Fruit fly (Drosophila melanogaster) whole organism, embryonic: ENCODE data around the gene CG18301.
A peak's percentile ranks its signal among the peaks of the same experiment; 100 is the strongest.

ENCODE experiments used
- Blimp-1 ChIP-seq: fragments of 200-800 bp; sonication (Bioruptor generic); optimal IDR thresholded peaks from 3 replicates; lab custom pipeline; 2018; ENCODE audit warnings: missing biosample characterization, missing genetic modification characterization, mild to moderate bottlenecking, moderate library complexity, missing genetic modification reagents
- CG11723 ChIP-seq: fragments of 200-800 bp; sonication (Bioruptor generic); optimal IDR thresholded peaks from 2 replicates; lab custom pipeline; 2017; ENCODE audit warnings: missing biosample characterization, mild to moderate bottlenecking, missing genetic modification characterization
- CG1792 ChIP-seq: fragments of 200-800 bp; sonication (Bioruptor generic); optimal IDR thresholded peaks from 2 replicates; lab custom pipeline; 2016; ENCODE audit warnings: missing biosample characterization, missing genetic modification characterization
- CG18764 ChIP-seq: fragments of 200-800 bp; sonication (Bioruptor generic); optimal IDR thresholded peaks from 3 replicates; lab custom pipeline; 2016; ENCODE audit warnings: missing biosample characterization, missing genetic modification characterization
- CG2199 ChIP-seq: fragments of 200-800 bp; sonication (Bioruptor generic); IDR thresholded peaks from 3 replicates; pipeline ENCODE4 v1.3.6; 2022; ENCODE audit warnings: missing biosample characterization, missing genetic modification characterization
- CG4820 ChIP-seq: fragments of 200-800 bp; sonication (Bioruptor generic); optimal IDR thresholded peaks from 3 replicates; lab custom pipeline; 2016; ENCODE audit warnings: missing biosample characterization, missing genetic modification characterization
- CG8281 ChIP-seq: fragments of 200-800 bp; sonication (Bioruptor generic); optimal IDR thresholded peaks from 2 replicates; lab custom pipeline; 2018; ENCODE audit warnings: missing biosample characterization, mild to moderate bottlenecking, missing genetic modification characterization, moderate library complexity
- CG9817 ChIP-seq: fragments of 200-800 bp; sonication (Bioruptor generic); optimal IDR thresholded peaks from 2 replicates; lab custom pipeline; 2018; ENCODE audit warnings: missing biosample characterization, mild to moderate bottlenecking, missing genetic modification characterization, moderate library complexity
- CG9932 ChIP-seq: fragments of 200-800 bp; sonication (Bioruptor generic); IDR thresholded peaks from 2 replicates; pipeline ENCODE4 v1.3.6; 2022; ENCODE audit warnings: missing biosample characterization, missing genetic modification characterization
- CkIIα-i1 ChIP-seq: fragments of 200-800 bp; sonication (Bioruptor generic); IDR thresholded peaks from 2 replicates; pipeline ENCODE4 v1.3.6; 2022; ENCODE audit warnings: missing biosample characterization, missing genetic modification characterization
- D19A ChIP-seq: fragments of 200-800 bp; optimal IDR thresholded peaks from 3 replicates; lab custom pipeline; 2019; ENCODE audit warnings: missing biosample characterization, mild to moderate bottlenecking, missing genetic modification characterization, moderate library complexity
- Drgx ChIP-seq: fragments of 200-800 bp; sonication (Bioruptor generic); IDR thresholded peaks from 2 replicates; pipeline ENCODE4 v1.3.6; 2022; ENCODE audit warnings: missing biosample characterization, missing genetic modification characterization
- HLH4C ChIP-seq: fragments of 200-800 bp; sonication (Bioruptor generic); IDR thresholded peaks from 3 replicates; pipeline ENCODE4 v1.3.6; 2022; ENCODE audit warnings: missing biosample characterization, missing genetic modification characterization; ENCODE audit not compliant: partially characterized antibody
- Hand ChIP-seq: fragments of 200-800 bp; sonication (Bioruptor generic); optimal IDR thresholded peaks from 2 replicates; lab custom pipeline; 2017; ENCODE audit warnings: mild to moderate bottlenecking, missing biosample characterization, missing genetic modification reagents, missing genetic modification characterization
- HmgD ChIP-seq: fragments of 200-800 bp; sonication (Bioruptor generic); optimal IDR thresholded peaks from 3 replicates; lab custom pipeline; 2016; ENCODE audit warnings: missing biosample characterization, missing genetic modification characterization
- HmgZ ChIP-seq: fragments of 200-800 bp; sonication (Bioruptor generic); optimal IDR thresholded peaks from 2 replicates; lab custom pipeline; 2018; ENCODE audit warnings: missing biosample characterization, mild to moderate bottlenecking, missing genetic modification characterization
- Hr78 ChIP-seq, 2 experiments: fragments of 200-800 bp in 1 of 2; fragments of >200 bp in 1 of 2; sonication (Bioruptor generic) in 1 of 2; optimal IDR thresholded peaks; 2 replicates each; lab custom pipeline; 2017 to 2019; ENCODE audit warnings: missing biosample characterization in 2 of 2, missing genetic modification characterization in 2 of 2, mild to moderate bottlenecking in 1 of 2, moderate library complexity in 1 of 2
- Lhr ChIP-seq: fragments of 200-800 bp; sonication (Bioruptor generic); optimal IDR thresholded peaks from 3 replicates; lab custom pipeline; 2017; ENCODE audit warnings: mild to moderate bottlenecking, missing biosample characterization, missing genetic modification reagents, missing genetic modification characterization
- Lpt ChIP-seq: fragments of >200 bp; optimal IDR thresholded peaks from 2 replicates; lab custom pipeline; 2018; ENCODE audit warnings: missing biosample characterization, missing genetic modification characterization
- Med ChIP-seq: fragments of 200-800 bp; sonication (Bioruptor generic); peaks from one replicate; lab custom pipeline; 2016; ENCODE audit warnings: missing biosample characterization, missing genetic modification characterization, mild to moderate bottlenecking, inconsistent platforms, moderate library complexity
- Oaz ChIP-seq: fragments of 200-800 bp; sonication (Bioruptor generic); IDR thresholded peaks from 2 replicates; pipeline ENCODE4 v1.3.6; 2022; ENCODE audit warnings: missing biosample characterization, missing genetic modification characterization
- Ptx1 ChIP-seq: fragments of 200-800 bp; sonication (Bioruptor generic); IDR thresholded peaks from 2 replicates; pipeline ENCODE4 v1.3.6; 2022; ENCODE audit warnings: missing biosample characterization, missing genetic modification characterization
- Sox100B ChIP-seq: fragments of 200-800 bp; sonication (Bioruptor generic); optimal IDR thresholded peaks from 3 replicates; lab custom pipeline; 2018; ENCODE audit warnings: missing biosample characterization, mild to moderate bottlenecking, missing genetic modification characterization
- Sry-β ChIP-seq: fragments of 200-800 bp; sonication (Bioruptor generic); optimal IDR thresholded peaks from 2 replicates; lab custom pipeline; 2018; ENCODE audit warnings: missing biosample characterization, mild to moderate bottlenecking, missing genetic modification characterization, moderate library complexity
- Tbp ChIP-seq: fragments of >200 bp; optimal IDR thresholded peaks from 2 replicates; lab custom pipeline; 2018; ENCODE audit warnings: missing biosample characterization, missing genetic modification characterization
- Xbp1 ChIP-seq: fragments of 200-800 bp; sonication (Bioruptor generic); optimal IDR thresholded peaks from 3 replicates; lab custom pipeline; 2016; ENCODE audit warnings: missing biosample characterization, mild to moderate bottlenecking, missing genetic modification characterization
- ap ChIP-seq: fragments of 200-800 bp; sonication (Bioruptor generic); IDR thresholded peaks from 2 replicates; pipeline ENCODE4 v1.3.6; 2022; ENCODE audit warnings: missing biosample characterization, missing genetic modification characterization
- chinmo ChIP-seq: fragments of 200-800 bp; sonication (Bioruptor generic); IDR thresholded peaks from 4 replicates; pipeline ENCODE4 v1.3.6; 2022; ENCODE audit warnings: missing biosample characterization, missing genetic modification characterization; ENCODE audit not compliant: partially characterized antibody
- exex ChIP-seq: fragments of 200-800 bp; sonication (Bioruptor generic); optimal IDR thresholded peaks from 4 replicates; lab custom pipeline; 2018; ENCODE audit warnings: missing biosample characterization, mild to moderate bottlenecking, missing genetic modification characterization, moderate library complexity
- ftz-f1 ChIP-seq: fragments of 200-800 bp; sonication (Bioruptor generic); optimal IDR thresholded peaks from 2 replicates; lab custom pipeline; 2016; ENCODE audit warnings: missing biosample characterization, missing genetic modification characterization
- gem ChIP-seq: fragments of 200-800 bp; sonication (Bioruptor generic); optimal IDR thresholded peaks from 2 replicates; lab custom pipeline; 2019; ENCODE audit warnings: missing biosample characterization, mild to moderate bottlenecking, missing genetic modification characterization, moderate library complexity
- grau ChIP-seq: fragments of 200-800 bp; optimal IDR thresholded peaks from 3 replicates; lab custom pipeline; 2019; ENCODE audit warnings: missing biosample characterization, mild to moderate bottlenecking, missing genetic modification characterization, moderate library complexity
- grn ChIP-seq: fragments of 200-800 bp; sonication (Bioruptor generic); optimal IDR thresholded peaks from 3 replicates; lab custom pipeline; 2017; ENCODE audit warnings: missing biosample characterization, missing genetic modification characterization
- mirr ChIP-seq: fragments of 200-800 bp; sonication (Bioruptor generic); optimal IDR thresholded peaks from 3 replicates; lab custom pipeline; 2018; ENCODE audit warnings: missing biosample characterization, mild to moderate bottlenecking, missing genetic modification characterization
- nom ChIP-seq: fragments of 200-800 bp; sonication (Bioruptor generic); optimal IDR thresholded peaks from 2 replicates; lab custom pipeline; 2017; ENCODE audit warnings: missing biosample characterization, missing genetic modification characterization, mild to moderate bottlenecking, moderate library complexity, missing genetic modification reagents
- phol ChIP-seq: fragments of 200-800 bp; sonication (Bioruptor generic); optimal IDR thresholded peaks from 3 replicates; lab custom pipeline; 2018; ENCODE audit warnings: missing biosample characterization, mild to moderate bottlenecking, missing genetic modification characterization, moderate library complexity
- ranshi ChIP-seq: fragments of 200-800 bp; sonication (Bioruptor generic); IDR thresholded peaks from 2 replicates; pipeline ENCODE4 v1.3.6; 2022; ENCODE audit warnings: missing biosample characterization, missing genetic modification characterization
- row ChIP-seq: fragments of 200-800 bp; sonication (Bioruptor generic); IDR thresholded peaks from 3 replicates; pipeline ENCODE4 v1.3.6; 2022; ENCODE audit warnings: missing biosample characterization, missing genetic modification characterization
- sd ChIP-seq: fragments of 200-800 bp; sonication (Bioruptor generic); optimal IDR thresholded peaks from 3 replicates; lab custom pipeline; 2018; ENCODE audit warnings: missing biosample characterization, mild to moderate bottlenecking, missing genetic modification characterization, moderate library complexity
- sens ChIP-seq: fragments of 200-800 bp; sonication (Bioruptor generic); peaks from one replicate; lab custom pipeline; 2016; ENCODE audit warnings: missing biosample characterization, missing genetic modification characterization
- sima ChIP-seq: fragments of 200-800 bp; sonication (Bioruptor generic); optimal IDR thresholded peaks from 2 replicates; lab custom pipeline; 2016; ENCODE audit warnings: missing biosample characterization, missing genetic modification characterization
- sisA ChIP-seq: fragments of 200-800 bp; sonication (Bioruptor generic); IDR thresholded peaks from 2 replicates; pipeline ENCODE4 v1.3.6; 2022; ENCODE audit warnings: missing biosample characterization, missing genetic modification characterization
- sob ChIP-seq: fragments of 200-800 bp; sonication (Bioruptor generic); IDR thresholded peaks from 2 replicates; pipeline ENCODE4 v1.3.6; 2022; ENCODE audit warnings: missing biosample characterization, missing genetic modification characterization
- sr ChIP-seq: fragments of 200-800 bp; sonication (Bioruptor generic); IDR thresholded peaks from 3 replicates; pipeline ENCODE4 v1.3.6; 2022; ENCODE audit warnings: missing biosample characterization, missing genetic modification characterization
- sug ChIP-seq: fragments of 200-800 bp; optimal IDR thresholded peaks from 2 replicates; lab custom pipeline; 2019; ENCODE audit warnings: missing biosample characterization, mild to moderate bottlenecking, missing genetic modification characterization, moderate library complexity
- toy ChIP-seq: fragments of 200-800 bp; sonication (Bioruptor generic); IDR thresholded peaks from 2 replicates; pipeline ENCODE4 v1.3.6; 2022; ENCODE audit warnings: missing biosample characterization, missing genetic modification characterization
- vvl ChIP-seq: fragments of 200-800 bp; sonication (Bioruptor generic); IDR thresholded peaks from 2 replicates; pipeline ENCODE4 v1.3.6; 2022; ENCODE audit warnings: missing biosample characterization, missing genetic modification characterization
- yki ChIP-seq: fragments of >200 bp; optimal IDR thresholded peaks from 3 replicates; lab custom pipeline; 2018

Gene CG18301

DNA sequence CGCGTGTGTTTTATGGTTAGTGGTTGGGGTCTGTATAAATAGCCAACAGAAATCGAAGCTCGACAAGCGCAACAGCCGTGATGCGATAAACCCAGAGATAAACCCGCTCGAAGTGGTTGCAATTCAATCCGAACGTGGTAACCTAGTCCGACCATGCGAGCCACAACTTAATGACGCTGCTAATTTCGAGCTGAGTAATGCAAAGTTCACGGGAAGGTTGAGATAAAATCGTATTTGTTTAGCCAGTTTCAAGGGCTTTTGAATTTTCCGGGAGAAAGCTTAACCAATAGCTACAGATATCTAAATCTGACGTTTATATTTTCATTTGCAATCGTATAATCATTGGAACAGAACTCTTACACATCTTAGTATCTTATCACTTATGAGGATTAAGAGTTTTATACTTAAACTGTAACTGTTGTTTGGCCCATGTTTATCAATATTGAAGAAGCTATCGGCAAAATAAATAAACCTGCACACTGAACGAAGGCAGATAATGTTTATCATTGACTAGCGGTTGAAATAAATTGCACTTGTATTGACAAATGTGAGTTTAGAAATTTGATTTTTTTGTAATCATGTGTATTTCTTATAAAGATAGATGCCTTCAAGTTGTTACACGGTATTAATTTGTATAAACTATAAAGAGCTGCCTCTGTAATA, 17.7 kb upstream of the CG18301 start:
- TF ChIP-seq nom = peak; percentile 17
- peak; percentile 38 for TF ChIP-seq grn (GFP tag; lab: Kevin White, UChicago)
- no peak for TF ChIP-seq sisA
- TF ChIP-seq CG8281 (tag; lab: Kevin White, UChicago) = peak; percentile 40
- peak; percentile 54 for TF ChIP-seq exex (tag; lab: Kevin White, UChicago)
- TF ChIP-seq Tbp (GFP tag; lab: Kevin White, UChicago) = no peak

DNA sequence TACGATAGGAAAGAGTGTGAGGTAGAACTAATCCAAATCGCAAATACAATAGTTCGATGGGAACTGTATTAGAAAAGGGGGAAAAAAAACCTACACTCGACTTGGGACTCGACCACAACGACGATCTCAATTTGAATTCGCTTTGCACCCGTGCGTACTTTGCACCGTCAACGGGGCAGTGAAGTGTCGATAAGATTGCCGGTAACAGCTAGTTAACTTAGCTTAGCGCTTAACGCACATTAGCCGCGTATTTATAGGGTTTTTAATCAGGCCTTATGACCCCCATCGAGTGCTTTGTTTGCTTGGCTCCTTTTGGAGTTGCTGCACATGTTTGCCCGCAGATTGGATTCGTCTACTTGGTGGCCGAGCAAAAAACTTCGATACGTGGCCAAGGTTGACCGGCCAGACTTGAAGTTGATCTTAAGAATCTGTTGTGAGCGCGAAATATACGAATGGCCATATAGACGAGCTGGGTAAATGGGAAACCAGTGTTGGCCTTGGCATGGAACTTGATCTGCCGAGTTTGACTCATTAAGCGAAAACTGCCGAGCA, 17.0 kb upstream of the CG18301 start:
- TF ChIP-seq Ptx1 (GFP tag; lab: Robert Waterston, UW) (0 out of 2 replicates have a peak, but pooled peaks have one; percentile 8), CG2199 (GFP tag; lab: Robert Waterston, UW) (0 out of 3 replicates have a peak, but pooled peaks have one; percentile 8), ftz-f1 (GFP tag; lab: Kevin White, UChicago) (peak; percentile 47), Sox100B (no peak), chinmo (GFP tag; lab: Robert Waterston, UW) (peak; percentile 65; the same call in 1 of the 4 replicates), CG4820 (no peak), Drgx (GFP tag; lab: Robert Waterston, UW) (peak; percentile 21; the same call in 1 of the 2 replicates), Hand (GFP tag; lab: Kevin White, UChicago) (no peak), yki (lab: Kevin White, UChicago) (no peak), sug (peak; percentile 75), Lhr (GFP tag; lab: Kevin White, UChicago) (no peak), Sry-β (GFP tag; lab: Kevin White, UChicago) (no peak), grau (tag; lab: Kevin White, UChicago) (peak; percentile 27), phol (no peak), CG11723 (no peak), sob (GFP tag; lab: Robert Waterston, UW) (no peak), Hr78 (GFP tag; optimal IDR thresholded peaks at IDR 0.05; lab: Kevin White, UChicago) (peak in 1 of 2 experiments; percentile 2), mirr (GFP tag; lab: Kevin White, UChicago) (peak; percentile 32), HLH4C (GFP tag; lab: Robert Waterston, UW) (0 out of 3 replicates have a peak, but pooled peaks have one; percentile 14), row (0 out of 3 replicates have a peak, but pooled peaks have one; percentile 20), CG1792 (no peak), Lpt (GFP tag; lab: Kevin White, UChicago) (no peak), HmgZ (tag; lab: Kevin White, UChicago) (no peak), ap (GFP tag; lab: Robert Waterston, UW) (no peak), toy (GFP tag; lab: Robert Waterston, UW) (no peak), Xbp1 (no peak), CG9932 (GFP tag; lab: Robert Waterston, UW) (peak; percentile 33; the same call in 1 of the 2 replicates), CG18764 (GFP tag; lab: Kevin White, UChicago) (no peak), CG9817 (tag; lab: Kevin White, UChicago) (no peak), CkIIα-i1 (GFP tag; lab: Robert Waterston, UW) (no peak)

- TF ChIP-seq Med (GFP tag; lab: Kevin White, UChicago) (peak; percentile 12), CG9932 (GFP tag; lab: Robert Waterston, UW) (0 out of 2 replicates have a peak, but pooled peaks have one; percentile 39), Blimp-1 (peak; percentile 79), ranshi (GFP tag; lab: Robert Waterston, UW) (0 out of 2 replicates have a peak, but pooled peaks have one; percentile 13), sens (GFP tag; lab: Kevin White, UChicago) (peak; percentile 16), gem (peak; percentile 0), D19A (tag; lab: Kevin White, UChicago) (peak; percentile 8), HmgD (GFP tag; lab: Kevin White, UChicago) (no peak), Oaz (0 out of 2 replicates have a peak, but pooled peaks have one; percentile 26), vvl (peak; percentile 28), sima (GFP tag; lab: Kevin White, UChicago) (no peak), sr (GFP tag; lab: Robert Waterston, UW) (no peak), sd (peak; percentile 13)
Measured at dm6 chr2L:10515553-10516174, 16.0 kb upstream of the CG18301 start.
